Fruit fly (Drosophila melanogaster): ENCODE data around the gene PGRP-SA.

The PGRP-SA gene

DNA sequence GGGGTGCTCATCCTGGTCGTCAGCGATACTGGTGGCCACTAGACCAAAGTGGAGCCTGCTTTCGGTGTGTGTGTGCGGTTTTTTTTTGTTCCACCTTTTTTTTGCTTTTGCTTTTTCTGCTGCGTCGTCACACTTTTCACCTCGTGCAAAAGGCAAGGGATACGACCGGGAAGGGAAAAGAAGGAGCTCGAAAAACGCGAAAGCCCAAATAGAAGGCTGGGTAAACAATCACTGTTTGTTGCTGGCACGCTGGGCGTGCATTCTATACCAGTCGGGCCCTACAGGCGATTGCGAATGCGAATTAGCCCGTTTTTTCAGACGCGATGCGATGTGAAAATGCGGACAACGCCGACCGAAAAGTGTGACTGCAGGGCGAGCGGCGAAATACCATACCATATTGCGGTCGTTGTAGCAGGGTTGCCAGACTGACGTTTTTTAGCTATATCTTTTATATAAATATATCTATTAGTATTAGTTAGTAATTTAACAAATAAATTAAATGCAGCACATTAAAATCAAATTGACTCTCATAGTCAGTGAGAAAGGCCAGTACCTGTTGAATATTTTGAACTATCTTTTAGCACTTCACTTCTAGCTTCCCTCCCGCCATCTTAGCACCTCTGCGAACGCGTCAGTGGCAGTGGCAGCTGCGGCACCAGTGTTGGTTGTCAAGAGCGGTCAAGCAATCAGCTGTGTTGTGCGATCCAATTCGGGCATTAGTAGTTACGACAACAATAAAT is 8.7 kb downstream of the PGRP-SA start, which contains the start of the genes Polr2A and CG11699 (continued):
- TF ChIP-seq zen2 (GFP tag; IDR thresholded peaks at IDR 0.05; ENCODE audit: partially characterized antibody) (no peak), CG8281 (tag; optimal IDR thresholded peaks at IDR 0.05) (no peak), CG13123 (GFP tag; optimal IDR thresholded peaks at IDR 0.05) (no peak), CG7271 (tag; optimal IDR thresholded peaks at IDR 0.05) (no peak), crc (GFP tag; optimal IDR thresholded peaks at IDR 0.05) (no peak), shn (GFP tag; optimal IDR thresholded peaks at IDR 0.05) (no peak), CG9932 (GFP tag; IDR thresholded peaks at IDR 0.05) (peak; percentile 59), Nf-YC (tag; optimal IDR thresholded peaks at IDR 0.05) (peak; percentile 75), Lim3 (GFP tag; IDR thresholded peaks at IDR 0.05) (no peak), bbx (GFP tag; IDR thresholded peaks at IDR 0.05; ENCODE audit: partially characterized antibody) (no peak; the same call in 1 of the 2 replicates), trh (GFP tag; optimal IDR thresholded peaks at IDR 0.05) (no peak), CG10979 (tag; optimal IDR thresholded peaks at IDR 0.05) (peak; percentile 18), slou (GFP tag; optimal IDR thresholded peaks at IDR 0.05) (no peak), YL-1 (GFP tag; optimal IDR thresholded peaks at IDR 0.05) (peak; percentile 85), CG7372 (GFP tag; IDR thresholded peaks at IDR 0.05) (0 out of 2 replicates have a peak, but pooled peaks have one; percentile 19), eve (GFP tag; optimal IDR thresholded peaks at IDR 0.05) (no peak), salm (tag; optimal IDR thresholded peaks at IDR 0.05) (no peak), CG2875 (GFP tag; optimal IDR thresholded peaks at IDR 0.05) (no peak), Vsx1 (GFP tag; optimal IDR thresholded peaks at IDR 0.05) (no peak), vnd (GFP tag; IDR thresholded peaks at IDR 0.05; ENCODE audit: partially characterized antibody) (no peak), CG34422 (GFP tag; IDR thresholded peaks at IDR 0.05) (peak; percentile 64; the same call in 1 of the 3 replicates), hth (optimal IDR thresholded peaks at IDR 0.05) (no peak), Deaf1 (tag; optimal IDR thresholded peaks at IDR 0.05) (peak; percentile 42), CG11398 (GFP tag; optimal IDR thresholded peaks at IDR 0.05) (no peak), br (optimal IDR thresholded peaks at IDR 0.05) (no peak), phol (tag; optimal IDR thresholded peaks at IDR 0.05) (peak; percentile 76), CG2129 (GFP tag; IDR thresholded peaks at IDR 0.05; ENCODE audit: partially characterized antibody) (no peak), Spps (tag; optimal IDR thresholded peaks at IDR 0.05) (no peak), CG32772 (GFP tag; IDR thresholded peaks at IDR 0.05) (no peak), pita (GFP tag; optimal IDR thresholded peaks at IDR 0.05) (no peak), Side (GFP tag; optimal IDR thresholded peaks at IDR 0.05) (no peak), Awh (GFP tag; IDR thresholded peaks at IDR 0.05) (no peak), CG15011 (GFP tag; optimal IDR thresholded peaks at IDR 0.05) (no peak), Fer3 (tag; optimal IDR thresholded peaks at IDR 0.05) (peak; percentile 17), Hr39 (optimal IDR thresholded peaks at IDR 0.05) (no peak), E2f2 (GFP tag; IDR thresholded peaks at IDR 0.05) (peak; percentile 56), Opbp (GFP tag; IDR thresholded peaks at IDR 0.05; ENCODE audit: partially characterized antibody) (0 out of 3 replicates have a peak, but pooled peaks have one; percentile 29), nom (GFP tag; optimal IDR thresholded peaks at IDR 0.05) (peak; percentile 76), org-1 (GFP tag; optimal IDR thresholded peaks at IDR 0.05) (no peak), B-H1 (GFP tag; IDR thresholded peaks at IDR 0.05) (no peak; the same call in 2 of the 3 replicates), CG31224 (GFP tag; IDR thresholded peaks at IDR 0.05) (peak; percentile 50; the same call in 1 of the 2 replicates), Dad (GFP tag; optimal IDR thresholded peaks at IDR 0.05) (no peak), Drgx (GFP tag; IDR thresholded peaks at IDR 0.05) (no peak), CG2116 (GFP tag; optimal IDR thresholded peaks at IDR 0.05) (peak; percentile 54), nmo (GFP tag; optimal IDR thresholded peaks at IDR 0.05) (peak; percentile 75), Ets65A (GFP tag) (peak; percentile 81), Taf1 (GFP tag; IDR thresholded peaks at IDR 0.05) (no peak; the same call in 1 of the 2 replicates), bab2 (GFP tag; optimal IDR thresholded peaks at IDR 0.05) (no peak), CG12219 (GFP tag; optimal IDR thresholded peaks at IDR 0.05) (no peak), vfl (GFP tag; optimal IDR thresholded peaks at IDR 0.05) (no peak), CG2202 (tag; optimal IDR thresholded peaks at IDR 0.05) (no peak)
